Worm (Caenorhabditis elegans) whole organism, L4 larva: ENCODE results near the gene Y43B11AL.1.
A peak's percentile ranks its signal among the peaks of the same experiment; 100 is the strongest.

Experiments used
- D1046.2 ChIP-seq: fragments of 200-800 bp; sonication (Bioruptor generic); IDR thresholded peaks from 2 replicates; pipeline ENCODE4 v1.3.6; 2022; ENCODE audit warnings: missing genetic modification characterization, missing compliant biosample characterization
- F10B5.3 ChIP-seq: sonication (generic microtip); optimal IDR thresholded peaks from 2 replicates; lab custom pipeline; 2016; ENCODE audit warnings: mild to moderate bottlenecking, missing genetic modification characterization, missing compliant biosample characterization
- F26F4.8 ChIP-seq: fragments of 200-800 bp; sonication (Bioruptor generic); conservative IDR thresholded peaks from 2 replicates; pipeline ENCODE4 v1.3.6; 2022; ENCODE audit warnings: missing genetic modification characterization, missing compliant biosample characterization
- F49E8.2 ChIP-seq: sonication (generic microtip); optimal IDR thresholded peaks from 2 replicates; lab custom pipeline; 2016; ENCODE audit warnings: missing compliant biosample characterization, mild to moderate bottlenecking, missing genetic modification characterization, borderline replicate concordance
- Y5F2A.4 ChIP-seq: fragments of 200-800 bp; sonication (Bioruptor generic); optimal IDR thresholded peaks from 2 replicates; lab custom pipeline; 2018; ENCODE audit warnings: mild to moderate bottlenecking, missing genetic modification characterization, missing compliant biosample characterization
- attf-4 ChIP-seq: sonication (generic microtip); optimal IDR thresholded peaks from 3 replicates; lab custom pipeline; 2017; ENCODE audit warnings: missing biosample characterization, missing genetic modification characterization
- ceh-20 ChIP-seq: fragments of 200-800 bp; sonication (Bioruptor generic); IDR thresholded peaks from 2 replicates; pipeline ENCODE4 v1.3.6; 2022; ENCODE audit warnings: missing genetic modification reagents, missing genetic modification characterization, missing compliant biosample characterization
- ceh-28 ChIP-seq: fragments of 150-350 bp; optimal IDR thresholded peaks from 2 replicates; lab custom pipeline; 2014; ENCODE audit warnings: missing biosample characterization, missing genetic modification reagents, missing genetic modification characterization
- ceh-32 ChIP-seq: sonication (generic microtip); optimal IDR thresholded peaks from 2 replicates; lab custom pipeline; 2016; ENCODE audit warnings: mild to moderate bottlenecking, missing genetic modification characterization, missing compliant biosample characterization; ENCODE audit not compliant: poor library complexity
- ceh-62 ChIP-seq: sonication (generic microtip); optimal IDR thresholded peaks from 2 replicates; lab custom pipeline; 2017; ENCODE audit warnings: missing biosample characterization, missing genetic modification characterization
- ceh-82 ChIP-seq: sonication (generic microtip); optimal IDR thresholded peaks from 2 replicates; lab custom pipeline; 2017; ENCODE audit warnings: missing biosample characterization, missing genetic modification characterization
- ces-1 ChIP-seq: fragments of 150-350 bp; sonication (generic microtip); optimal IDR thresholded peaks from 4 replicates; lab custom pipeline; 2014; ENCODE audit warnings: missing biosample characterization, missing genetic modification reagents, missing genetic modification characterization
- cey-2 ChIP-seq: sonication (generic microtip); optimal IDR thresholded peaks from 3 replicates; lab custom pipeline; 2017; ENCODE audit warnings: missing genetic modification characterization, mild to moderate bottlenecking, missing compliant biosample characterization, antibody characterized with exemption, borderline replicate concordance; ENCODE audit not compliant: insufficient read depth
- ctbp-1 ChIP-seq: fragments of 200-800 bp; sonication (Bioruptor generic); IDR thresholded peaks from 2 replicates; pipeline ENCODE4 v1.3.6; 2022; ENCODE audit warnings: missing genetic modification reagents, missing genetic modification characterization, missing compliant biosample characterization
- daf-12 ChIP-seq: fragments of 150-350 bp; optimal IDR thresholded peaks from 2 replicates; lab custom pipeline; 2014; ENCODE audit warnings: missing biosample characterization, missing genetic modification reagents, missing genetic modification characterization
- daf-16 ChIP-seq, 3 experiments: sonication (generic microtip); optimal IDR thresholded peaks; 2 replicates each; lab custom pipeline; 2016 to 2017; ENCODE audit warnings: missing genetic modification characterization in 3 of 3, missing genetic modification reagents in 3 of 3, mild to moderate bottlenecking in 2 of 3, missing compliant biosample characterization in 2 of 3, missing biosample characterization in 1 of 3, moderate library complexity in 1 of 3
- daf-19 ChIP-seq: fragments of 200-800 bp; sonication (Bioruptor generic); conservative IDR thresholded peaks from 2 replicates; pipeline ENCODE4 v1.3.6; 2022; ENCODE audit warnings: missing genetic modification characterization, missing compliant biosample characterization
- daf-8 ChIP-seq: fragments of 200-800 bp; sonication (Bioruptor generic); IDR thresholded peaks from 2 replicates; pipeline ENCODE4 v1.3.6; 2022; ENCODE audit warnings: missing genetic modification characterization, missing compliant biosample characterization
- dmd-6 ChIP-seq: fragments of 200-800 bp; sonication (Bioruptor generic); IDR thresholded peaks from 2 replicates; pipeline ENCODE4 v1.3.6; 2022; ENCODE audit warnings: missing genetic modification reagents, missing genetic modification characterization, missing compliant biosample characterization
- dmd-8 ChIP-seq: fragments of 200-800 bp; sonication (Bioruptor generic); IDR thresholded peaks from 2 replicates; pipeline ENCODE4 v1.3.6; 2022; ENCODE audit warnings: missing genetic modification characterization, missing compliant biosample characterization
- duxl-1 ChIP-seq: sonication (generic microtip); optimal IDR thresholded peaks from 2 replicates; lab custom pipeline; 2016; ENCODE audit warnings: mild to moderate bottlenecking, missing genetic modification characterization, moderate library complexity, missing compliant biosample characterization; ENCODE audit not compliant: poor library complexity
- fkh-10 ChIP-seq: fragments of 150-350 bp; optimal IDR thresholded peaks from 2 replicates; lab custom pipeline; 2014; ENCODE audit warnings: missing biosample characterization, missing genetic modification reagents, missing genetic modification characterization
- hif-1 ChIP-seq, 2 experiments: sonication (generic microtip); optimal IDR thresholded peaks; 2 replicates each; lab custom pipeline; 2016 to 2017; ENCODE audit warnings: missing compliant biosample characterization in 2 of 2, missing genetic modification characterization in 2 of 2, missing genetic modification reagents in 2 of 2, missing genotype in 2 of 2, mild to moderate bottlenecking in 1 of 2
- hlh-11 ChIP-seq: fragments of 200-800 bp; sonication (Bioruptor generic); optimal IDR thresholded peaks from 2 replicates; lab custom pipeline; 2018; ENCODE audit warnings: mild to moderate bottlenecking, missing genetic modification characterization, missing compliant biosample characterization
- hmg-1.1 ChIP-seq: fragments of 200-800 bp; sonication (Bioruptor generic); IDR thresholded peaks from 2 replicates; pipeline ENCODE4 v1.3.6; 2022; ENCODE audit warnings: missing genetic modification reagents, missing genetic modification characterization, missing compliant biosample characterization
- lin-15B ChIP-seq: fragments of 150-350 bp; sonication (generic microtip); optimal IDR thresholded peaks from 3 replicates; lab custom pipeline; 2014; ENCODE audit warnings: missing biosample characterization, missing genetic modification characterization
- lin-29 ChIP-seq: fragments of 200-800 bp; sonication (Bioruptor generic); IDR thresholded peaks from 2 replicates; pipeline ENCODE4 v1.3.6; 2022; ENCODE audit warnings: missing genetic modification reagents, missing genetic modification characterization, missing compliant biosample characterization
- mdl-1 ChIP-seq, 2 experiments: fragments of 150-350 bp in 1 of 2; sonication (generic microtip) in 1 of 2; optimal IDR thresholded peaks; 2 replicates each; lab custom pipeline; 2014 to 2017; ENCODE audit warnings: missing biosample characterization in 2 of 2, missing genetic modification characterization in 2 of 2
- mdt-29 ChIP-seq: fragments of 200-800 bp; sonication (Bioruptor generic); IDR thresholded peaks from 2 replicates; pipeline ENCODE4 v1.3.6; 2022; ENCODE audit warnings: missing genetic modification reagents, missing genetic modification characterization, missing compliant biosample characterization
- mes-2 ChIP-seq: sonication (generic microtip); optimal IDR thresholded peaks from 2 replicates; lab custom pipeline; 2016; ENCODE audit warnings: missing genotype, mild to moderate bottlenecking, missing genetic modification characterization, missing compliant biosample characterization; ENCODE audit not compliant: poor library complexity, severe bottlenecking
- mxl-3 ChIP-seq: fragments of 200-800 bp; sonication (Bioruptor generic); optimal IDR thresholded peaks from 2 replicates; lab custom pipeline; 2018; ENCODE audit warnings: mild to moderate bottlenecking, missing genetic modification characterization, missing compliant biosample characterization
- nhr-11 ChIP-seq: fragments of 150-350 bp; optimal IDR thresholded peaks from 2 replicates; lab custom pipeline; 2014; ENCODE audit warnings: missing biosample characterization, missing genetic modification characterization
- nhr-28 ChIP-seq: fragments of 150-350 bp; optimal IDR thresholded peaks from 2 replicates; lab custom pipeline; 2014; ENCODE audit warnings: missing biosample characterization, missing genetic modification characterization
- nhr-48 ChIP-seq: sonication (generic microtip); optimal IDR thresholded peaks from 2 replicates; lab custom pipeline; 2016; ENCODE audit warnings: mild to moderate bottlenecking, missing genetic modification characterization, missing compliant biosample characterization
- nhr-6 ChIP-seq: fragments of 150-350 bp; optimal IDR thresholded peaks from 2 replicates; lab custom pipeline; 2014; ENCODE audit warnings: missing biosample characterization, missing genetic modification characterization
- nhr-77 ChIP-seq: fragments of 150-350 bp; optimal IDR thresholded peaks from 2 replicates; lab custom pipeline; 2014; ENCODE audit warnings: missing biosample characterization, missing genetic modification characterization
- pqm-1 ChIP-seq: sonication (generic microtip); optimal IDR thresholded peaks from 2 replicates; lab custom pipeline; 2017; ENCODE audit warnings: missing biosample characterization, missing genetic modification characterization
- skn-1 ChIP-seq: fragments of 150-350 bp; optimal IDR thresholded peaks from 2 replicates; lab custom pipeline; 2014; ENCODE audit warnings: missing biosample characterization, missing genetic modification characterization
- unc-39 ChIP-seq: sonication (generic microtip); optimal IDR thresholded peaks from 2 replicates; lab custom pipeline; 2017; ENCODE audit warnings: missing biosample characterization, missing genetic modification characterization
- ztf-11 ChIP-seq: fragments of 150-350 bp; optimal IDR thresholded peaks from 2 replicates; lab custom pipeline; 2014; ENCODE audit warnings: missing biosample characterization, missing genetic modification characterization
- ztf-7 ChIP-seq: fragments of 150-350 bp; optimal IDR thresholded peaks from 2 replicates; lab custom pipeline; 2014; ENCODE audit warnings: missing biosample characterization, missing genetic modification characterization

Gene Y43B11AL.1

DNA sequence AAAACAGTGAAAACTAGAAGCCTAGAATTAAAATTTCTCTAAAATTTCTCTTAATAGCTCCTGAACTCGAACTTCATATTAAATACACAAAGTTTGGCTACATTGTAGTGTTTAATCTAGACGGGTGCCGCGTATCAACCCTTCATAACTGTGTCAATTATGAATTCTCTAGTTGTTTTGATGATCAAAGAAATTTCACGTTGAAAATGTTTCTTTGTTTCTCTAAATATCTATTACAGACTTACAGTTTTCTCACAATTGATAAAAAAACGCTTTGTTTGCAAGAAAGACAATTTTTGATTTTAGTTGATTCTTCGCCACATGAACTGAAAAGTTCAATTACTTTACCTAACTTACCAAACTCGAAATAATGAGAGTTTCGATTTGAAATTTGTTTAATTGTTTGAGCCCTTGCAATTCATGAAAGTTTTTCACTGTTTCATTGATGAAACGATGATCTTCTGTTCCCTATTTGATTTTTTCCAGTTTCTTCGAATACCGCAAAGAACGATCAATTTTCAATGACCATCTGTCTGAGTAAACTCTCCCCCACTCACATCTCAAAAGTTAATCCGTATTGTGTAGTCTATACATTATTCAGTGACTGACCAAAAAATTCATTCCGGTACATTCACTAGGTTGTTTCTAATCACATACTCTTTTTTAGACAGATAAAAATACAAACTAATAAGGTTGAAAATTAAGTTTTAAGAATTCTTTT, 18.3 kb upstream of the Y43B11AL.1 start (continued):
- TF ChIP-seq ctbp-1 (GFP tag; lab: Robert Waterston, UW) = no peak
- no peak for TF ChIP-seq nhr-6 (tag; lab: Kevin White, UChicago)
- no peak for TF ChIP-seq mdt-29 (GFP tag; lab: Robert Waterston, UW)
- no peak for TF ChIP-seq mdl-1 (tag; optimal IDR thresholded peaks at IDR 0.05; lab: Kevin White, UChicago)
- no peak for TF ChIP-seq unc-39 (tag; lab: Kevin White, UChicago)
- TF ChIP-seq ceh-20 (GFP tag; lab: Robert Waterston, UW) = no peak
- no peak for TF ChIP-seq fkh-10 (GFP tag; lab: Kevin White, UChicago)
- no peak for TF ChIP-seq ztf-11
- TF ChIP-seq daf-12 (tag; lab: Kevin White, UChicago) = no peak
- peak; percentile 82 for TF ChIP-seq dmd-6 (GFP tag; lab: Robert Waterston, UW)
- no peak for TF ChIP-seq hmg-1.1
- no peak for TF ChIP-seq cey-2 (tag; lab: Kevin White, UChicago)
- TF ChIP-seq daf-16 (GFP tag; optimal IDR thresholded peaks at IDR 0.05; lab: Kevin White, UChicago) = no peak
- peak; percentile 46 for TF ChIP-seq daf-16 (tag; optimal IDR thresholded peaks at IDR 0.05; lab: Kevin White, UChicago)
- TF ChIP-seq lin-15B (tag; lab: Kevin White, UChicago) = no peak
- peak; percentile 34 for TF ChIP-seq pqm-1 (tag; lab: Kevin White, UChicago)
- no peak for TF ChIP-seq daf-8
- TF ChIP-seq nhr-28 (tag; lab: Kevin White, UChicago) = peak; percentile 23
- peak; percentile 24 for TF ChIP-seq nhr-48 (tag; lab: Kevin White, UChicago)
- no peak for TF ChIP-seq F10B5.3
- no peak for TF ChIP-seq F49E8.2 (tag; lab: Kevin White, UChicago)
- no peak for TF ChIP-seq nhr-11 (tag; lab: Kevin White, UChicago)
- TF ChIP-seq ceh-28 (tag; lab: Kevin White, UChicago) = no peak
- no peak for TF ChIP-seq ceh-32
- TF ChIP-seq nhr-77 (tag; lab: Kevin White, UChicago) = no peak
- TF ChIP-seq ceh-82 (tag; lab: Kevin White, UChicago) = no peak
- TF ChIP-seq F26F4.8 = no peak
- TF ChIP-seq daf-19 (GFP tag; lab: Robert Waterston, UW) = no peak
- TF ChIP-seq duxl-1 (tag; lab: Kevin White, UChicago) = no peak
- no peak for TF ChIP-seq D1046.2 (GFP tag; lab: Robert Waterston, UW)
- TF ChIP-seq dmd-8 (GFP tag; lab: Robert Waterston, UW) = no peak
- no peak for TF ChIP-seq ces-1 (GFP tag; lab: Kevin White, UChicago)
- no peak for TF ChIP-seq ceh-62
- no peak for TF ChIP-seq mxl-3
- TF ChIP-seq lin-29 (GFP tag; lab: Robert Waterston, UW) = no peak
- peak; percentile 24 for TF ChIP-seq hlh-11 (tag; lab: Kevin White, UChicago)
- no peak for TF ChIP-seq attf-4
- TF ChIP-seq mes-2 (tag; lab: Kevin White, UChicago) = peak; percentile 12
- TF ChIP-seq hif-1 (tag; optimal IDR thresholded peaks at IDR 0.05; lab: Kevin White, UChicago) = no peak
- TF ChIP-seq Y5F2A.4 = no peak
- no peak for TF ChIP-seq ztf-7 (tag; lab: Kevin White, UChicago)
- no peak for TF ChIP-seq skn-1 (tag; lab: Kevin White, UChicago)
